Fruit fly (Drosophila melanogaster) whole organism, embryonic: ENCODE measurements around the gene CG31882.
A peak's percentile ranks its signal among the peaks of the same experiment; 100 is the strongest.

Experiments used
- Ada2b ChIP-seq: fragments of 200-800 bp; sonication (Bioruptor generic); IDR thresholded peaks from 2 replicates; pipeline ENCODE4 v1.3.6; 2022; ENCODE audit warnings: missing biosample characterization, missing genetic modification characterization
- Aef1 ChIP-seq: fragments of 200-800 bp; sonication (Bioruptor generic); IDR thresholded peaks from 3 replicates; pipeline ENCODE4 v1.3.6; 2022; ENCODE audit warnings: missing biosample characterization, missing genetic modification characterization
- Bdp1 ChIP-seq: fragments of 200-800 bp; sonication (Bioruptor generic); optimal IDR thresholded peaks from 3 replicates; lab custom pipeline; 2016; ENCODE audit warnings: missing biosample characterization, missing genetic modification characterization
- CG10209 ChIP-seq: fragments of 200-800 bp; sonication (Bioruptor generic); optimal IDR thresholded peaks from 3 replicates; lab custom pipeline; 2017; ENCODE audit warnings: missing biosample characterization, mild to moderate bottlenecking, missing genetic modification characterization, missing genetic modification reagents
- CG10462 ChIP-seq: fragments of 200-800 bp; sonication (Bioruptor generic); optimal IDR thresholded peaks from 2 replicates; lab custom pipeline; 2016; ENCODE audit warnings: missing biosample characterization, missing genetic modification characterization
- CG11398 ChIP-seq: fragments of 200-800 bp; sonication (Bioruptor generic); optimal IDR thresholded peaks from 2 replicates; lab custom pipeline; 2016; ENCODE audit warnings: missing biosample characterization, missing genetic modification characterization
- CG11504 ChIP-seq: fragments of 200-800 bp; sonication (Bioruptor generic); optimal IDR thresholded peaks from 3 replicates; lab custom pipeline; 2019; ENCODE audit warnings: missing biosample characterization, mild to moderate bottlenecking, missing genetic modification characterization, moderate library complexity
- CG12942 ChIP-seq: fragments of 200-800 bp; sonication (Bioruptor generic); optimal IDR thresholded peaks from 3 replicates; lab custom pipeline; 2016; ENCODE audit warnings: missing biosample characterization, missing genetic modification characterization
- CG14860 ChIP-seq: fragments of 200-800 bp; sonication (Bioruptor generic); IDR thresholded peaks from 3 replicates; pipeline ENCODE4 v1.3.6; 2022; ENCODE audit warnings: missing biosample characterization, missing genetic modification characterization; ENCODE audit not compliant: partially characterized antibody
- CG16813 ChIP-seq: fragments of 200-800 bp; sonication (Bioruptor generic); IDR thresholded peaks from 3 replicates; pipeline ENCODE4 v1.3.6; 2022; ENCODE audit warnings: missing biosample characterization, missing genetic modification characterization; ENCODE audit not compliant: partially characterized antibody
- CG16815 ChIP-seq: fragments of 200-800 bp; sonication (Bioruptor generic); optimal IDR thresholded peaks from 3 replicates; lab custom pipeline; 2017; ENCODE audit warnings: missing biosample characterization, mild to moderate bottlenecking, missing genetic modification characterization
- CG2116 ChIP-seq: fragments of 200-800 bp; sonication (Bioruptor generic); optimal IDR thresholded peaks from 3 replicates; lab custom pipeline; 2018; ENCODE audit warnings: missing biosample characterization, mild to moderate bottlenecking, missing genetic modification characterization
- CG30020 ChIP-seq: fragments of 200-800 bp; optimal IDR thresholded peaks from 2 replicates; lab custom pipeline; 2019; ENCODE audit warnings: missing biosample characterization, mild to moderate bottlenecking, missing genetic modification characterization, moderate library complexity
- CG31388 ChIP-seq: fragments of 200-800 bp; sonication (Bioruptor generic); optimal IDR thresholded peaks from 2 replicates; lab custom pipeline; 2016; ENCODE audit warnings: missing biosample characterization, missing genetic modification characterization
- CG32767 ChIP-seq: fragments of 200-800 bp; sonication (Bioruptor generic); IDR thresholded peaks from 2 replicates; pipeline ENCODE4 v1.3.6; 2022; ENCODE audit warnings: missing biosample characterization, missing genetic modification characterization
- CG4282 ChIP-seq: fragments of 200-800 bp; sonication (Bioruptor generic); optimal IDR thresholded peaks from 2 replicates; lab custom pipeline; 2016; ENCODE audit warnings: missing biosample characterization, missing genetic modification characterization
- CG4328 ChIP-seq: fragments of 200-800 bp; sonication (Bioruptor generic); optimal IDR thresholded peaks from 3 replicates; lab custom pipeline; 2017; ENCODE audit warnings: missing biosample characterization, missing genetic modification reagents, missing genetic modification characterization
- CG6175 ChIP-seq: fragments of 200-800 bp; sonication (Bioruptor generic); IDR thresholded peaks from 3 replicates; pipeline ENCODE4 v1.3.6; 2022; ENCODE audit warnings: missing biosample characterization, missing genetic modification characterization
- CG6272 ChIP-seq: fragments of 200-800 bp; sonication (Bioruptor generic); IDR thresholded peaks from 2 replicates; pipeline ENCODE4 v1.3.6; 2022; ENCODE audit warnings: missing biosample characterization, missing genetic modification characterization
- CG6813 ChIP-seq: fragments of 200-800 bp; sonication (Bioruptor generic); optimal IDR thresholded peaks from 2 replicates; lab custom pipeline; 2017; ENCODE audit warnings: missing biosample characterization, missing genetic modification characterization, mild to moderate bottlenecking, moderate library complexity, missing genetic modification reagents
- CG6854 ChIP-seq: fragments of 200-800 bp; sonication (Bioruptor generic); optimal IDR thresholded peaks from 3 replicates; lab custom pipeline; 2017; ENCODE audit warnings: missing biosample characterization, mild to moderate bottlenecking, missing genetic modification characterization
- CG7963 ChIP-seq: fragments of 200-800 bp; sonication (Bioruptor generic); IDR thresholded peaks from 3 replicates; pipeline ENCODE4 v1.3.6; 2022; ENCODE audit warnings: missing biosample characterization, missing genetic modification characterization; ENCODE audit not compliant: partially characterized antibody
- CG8089 ChIP-seq: fragments of 200-800 bp; sonication (Bioruptor generic); optimal IDR thresholded peaks from 3 replicates; lab custom pipeline; 2016; ENCODE audit warnings: missing biosample characterization, missing genetic modification characterization
- CG8281 ChIP-seq: fragments of 200-800 bp; sonication (Bioruptor generic); optimal IDR thresholded peaks from 2 replicates; lab custom pipeline; 2018; ENCODE audit warnings: missing biosample characterization, mild to moderate bottlenecking, missing genetic modification characterization, moderate library complexity
- CG9215 ChIP-seq: fragments of 200-800 bp; sonication (Bioruptor generic); IDR thresholded peaks from 2 replicates; pipeline ENCODE4 v1.3.6; 2022; ENCODE audit warnings: missing biosample characterization, missing genetic modification characterization
- Drgx ChIP-seq: fragments of 200-800 bp; sonication (Bioruptor generic); IDR thresholded peaks from 2 replicates; pipeline ENCODE4 v1.3.6; 2022; ENCODE audit warnings: missing biosample characterization, missing genetic modification characterization
- E2f1 ChIP-seq: fragments of 200-800 bp; sonication (Bioruptor generic); IDR thresholded peaks from 2 replicates; pipeline ENCODE4 v1.3.6; 2022; ENCODE audit warnings: missing biosample characterization, missing genetic modification characterization
- Eip74EF ChIP-seq, 2 experiments: fragments of 200-800 bp in 1 of 2; fragments of >200 bp in 1 of 2; sonication (Bioruptor generic) in 1 of 2; optimal IDR thresholded peaks; 2 replicates each; lab custom pipeline; 2017 to 2019; ENCODE audit warnings: missing biosample characterization in 2 of 2, missing genetic modification characterization in 2 of 2, mild to moderate bottlenecking in 1 of 2, moderate library complexity in 1 of 2
- HLH3B ChIP-seq: fragments of 200-800 bp; sonication (Bioruptor generic); IDR thresholded peaks from 2 replicates; pipeline ENCODE4 v1.3.6; 2022; ENCODE audit warnings: missing biosample characterization, missing genetic modification characterization
- Hr39 ChIP-seq: fragments of >200 bp; optimal IDR thresholded peaks from 2 replicates; lab custom pipeline; 2017
- MTF-1 ChIP-seq: fragments of 200-800 bp; sonication (Bioruptor generic); optimal IDR thresholded peaks from 2 replicates; lab custom pipeline; 2018; ENCODE audit warnings: missing biosample characterization, mild to moderate bottlenecking, missing genetic modification characterization, borderline replicate concordance
- Max ChIP-seq: fragments of 200-800 bp; sonication (Bioruptor generic); optimal IDR thresholded peaks from 2 replicates; lab custom pipeline; 2016; ENCODE audit warnings: missing biosample characterization, mild to moderate bottlenecking, missing genetic modification characterization
- Nf-YB ChIP-seq: fragments of 200-800 bp; sonication (Bioruptor generic); optimal IDR thresholded peaks from 3 replicates; lab custom pipeline; 2019; ENCODE audit warnings: missing biosample characterization, mild to moderate bottlenecking, missing genetic modification characterization, moderate library complexity
- Optix ChIP-seq: fragments of 200-800 bp; sonication (Bioruptor generic); IDR thresholded peaks from 3 replicates; pipeline ENCODE4 v1.3.6; 2022; ENCODE audit warnings: missing biosample characterization, missing genetic modification characterization
- PHDP ChIP-seq: fragments of 200-800 bp; sonication (Bioruptor generic); optimal IDR thresholded peaks from 3 replicates; lab custom pipeline; 2018; ENCODE audit warnings: missing biosample characterization, mild to moderate bottlenecking, missing genetic modification characterization, moderate library complexity
- Sin3A ChIP-seq: fragments of >200 bp; optimal IDR thresholded peaks from 2 replicates; lab custom pipeline; 2018
- Stat92E ChIP-seq, 3 experiments: fragments of >200 bp in 2 of 3; fragments of 200-800 bp in 1 of 3; sonication (Bioruptor generic) in 1 of 3; optimal IDR thresholded peaks; 2 replicates each; lab custom pipeline; 2017 to 2019; ENCODE audit warnings: missing biosample characterization in 3 of 3, missing genetic modification characterization in 3 of 3, mild to moderate bottlenecking in 1 of 3, moderate library complexity in 1 of 3
- Xbp1 ChIP-seq: fragments of 200-800 bp; sonication (Bioruptor generic); optimal IDR thresholded peaks from 3 replicates; lab custom pipeline; 2016; ENCODE audit warnings: missing biosample characterization, mild to moderate bottlenecking, missing genetic modification characterization
- bsh ChIP-seq, 2 experiments: fragments of 200-800 bp; sonication (Bioruptor generic); optimal IDR thresholded peaks; 2 replicates each; lab custom pipeline; 2017 to 2018; ENCODE audit warnings: mild to moderate bottlenecking in 2 of 2, missing biosample characterization in 2 of 2, missing genetic modification characterization in 2 of 2, moderate library complexity in 1 of 2
- corto ChIP-seq: fragments of 200-800 bp; sonication (Bioruptor generic); optimal IDR thresholded peaks from 2 replicates; lab custom pipeline; 2016; ENCODE audit warnings: missing biosample characterization, mild to moderate bottlenecking, missing genetic modification characterization, moderate library complexity
- crol ChIP-seq: fragments of 200-800 bp; sonication (Bioruptor generic); IDR thresholded peaks from 2 replicates; pipeline ENCODE4 v1.3.6; 2022; ENCODE audit warnings: missing biosample characterization, missing genetic modification characterization
- gro ChIP-seq: fragments of 200-800 bp; sonication (Bioruptor generic); optimal IDR thresholded peaks from 2 replicates; lab custom pipeline; 2016; ENCODE audit warnings: missing biosample characterization, missing genetic modification characterization
- h ChIP-seq: fragments of >200 bp; optimal IDR thresholded peaks from 2 replicates; lab custom pipeline; 2017
- her ChIP-seq: fragments of 200-800 bp; sonication (Bioruptor generic); optimal IDR thresholded peaks from 2 replicates; lab custom pipeline; 2016; ENCODE audit warnings: missing biosample characterization, missing genetic modification characterization
- knrl ChIP-seq: fragments of 200-800 bp; sonication (Bioruptor generic); IDR thresholded peaks from 3 replicates; pipeline ENCODE4 v1.3.6; 2022; ENCODE audit warnings: missing biosample characterization, missing genetic modification characterization; ENCODE audit not compliant: partially characterized antibody
- mirr ChIP-seq: fragments of 200-800 bp; sonication (Bioruptor generic); optimal IDR thresholded peaks from 3 replicates; lab custom pipeline; 2018; ENCODE audit warnings: missing biosample characterization, mild to moderate bottlenecking, missing genetic modification characterization
- otp ChIP-seq: fragments of 200-800 bp; sonication (Bioruptor generic); IDR thresholded peaks from 3 replicates; pipeline ENCODE4, ENCODE4 v1.3.6; 2022; ENCODE audit warnings: missing biosample characterization, missing genetic modification characterization
- run ChIP-seq: fragments of 200-800 bp; sonication (Bioruptor generic); optimal IDR thresholded peaks from 3 replicates; lab custom pipeline; 2018; ENCODE audit warnings: missing biosample characterization, mild to moderate bottlenecking, missing genetic modification characterization
- slou ChIP-seq: fragments of 200-800 bp; sonication (Bioruptor generic); optimal IDR thresholded peaks from 3 replicates; lab custom pipeline; 2016; ENCODE audit warnings: missing biosample characterization, missing genetic modification characterization
- ssp ChIP-seq: fragments of 200-800 bp; sonication (Bioruptor generic); IDR thresholded peaks from 2 replicates; pipeline ENCODE4 v1.3.6; 2022; ENCODE audit warnings: missing biosample characterization, missing genetic modification characterization
- sug ChIP-seq: fragments of 200-800 bp; optimal IDR thresholded peaks from 2 replicates; lab custom pipeline; 2019; ENCODE audit warnings: missing biosample characterization, mild to moderate bottlenecking, missing genetic modification characterization, moderate library complexity

CG31882 gene

DNA sequence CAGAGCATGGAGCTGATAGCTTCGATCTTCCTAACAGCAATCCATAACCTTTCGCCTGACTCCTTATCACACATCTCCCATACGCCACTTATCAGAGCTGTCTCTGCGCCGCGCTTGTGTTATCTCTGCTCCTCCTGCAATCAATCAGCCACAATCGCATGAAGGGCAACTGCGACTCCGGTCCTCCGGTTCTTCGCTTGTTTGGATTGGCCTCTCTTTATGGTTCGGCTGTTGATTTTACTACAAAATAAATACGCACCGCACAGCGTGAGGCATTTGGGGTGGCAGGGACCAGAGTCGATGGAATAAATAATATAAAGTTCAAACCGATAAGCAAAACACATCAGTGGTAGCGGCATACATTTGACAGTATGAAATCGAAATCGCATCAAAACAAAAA, 8.0 kb upstream of the CG31882 start (continued):
- peak; percentile 25 for TF ChIP-seq PHDP
- peak; percentile 52 for TF ChIP-seq Bdp1
- TF ChIP-seq corto (GFP tag; lab: Kevin White, UChicago): no peak
- TF ChIP-seq crol (GFP tag; lab: Robert Waterston, UW): no peak
- TF ChIP-seq CG12942 (GFP tag; lab: Kevin White, UChicago): no peak
- peak; percentile 84 for TF ChIP-seq otp (GFP tag; lab: Robert Waterston, UW)
- TF ChIP-seq CG6272 (GFP tag; lab: Robert Waterston, UW): no peak
- TF ChIP-seq CG6813: peak; percentile 91
- peak; percentile 71 for TF ChIP-seq CG10209
- no peak for TF ChIP-seq run (tag; lab: Kevin White, UChicago)
- no peak; the same call in 1 of the 2 replicates for TF ChIP-seq ssp
- TF ChIP-seq Ada2b (GFP tag; lab: Robert Waterston, UW): no peak
- TF ChIP-seq her: peak; percentile 38
- peak; percentile 42 for TF ChIP-seq Max
- TF ChIP-seq CG30020 (tag; lab: Kevin White, UChicago): no peak
- peak; percentile 12 for TF ChIP-seq CG16815 (GFP tag; lab: Kevin White, UChicago)
- TF ChIP-seq slou (GFP tag; lab: Kevin White, UChicago): no peak
- no peak for TF ChIP-seq Xbp1 (GFP tag; lab: Kevin White, UChicago)
- peak; percentile 66 for TF ChIP-seq CG11398 (GFP tag; lab: Kevin White, UChicago)
- TF ChIP-seq gro (GFP tag; lab: Kevin White, UChicago): no peak
- TF ChIP-seq Sin3A (lab: Kevin White, UChicago): no peak
- TF ChIP-seq Drgx (GFP tag; lab: Robert Waterston, UW): no peak
- peak; percentile 2 for TF ChIP-seq CG31388 (GFP tag; lab: Kevin White, UChicago)
- no peak for TF ChIP-seq h (lab: Kevin White, UChicago)
- TF ChIP-seq CG9215: no peak
- peak; percentile 85 for TF ChIP-seq MTF-1 (GFP tag; lab: Kevin White, UChicago)
- peak; percentile 66; the same call in 1 of the 2 replicates for TF ChIP-seq HLH3B
- peak in 1 of 2 experiments; percentile 54 for TF ChIP-seq bsh (GFP tag; optimal IDR thresholded peaks at IDR 0.05; lab: Kevin White, UChicago)
- TF ChIP-seq mirr: peak; percentile 28
- no peak for TF ChIP-seq CG7963
- peak; percentile 50 for TF ChIP-seq CG8089 (GFP tag; lab: Kevin White, UChicago)
- peak; percentile 62 for TF ChIP-seq CG4328 (GFP tag; lab: Kevin White, UChicago)
- 0 out of 3 replicates have a peak, but pooled peaks have one; percentile 30 for TF ChIP-seq CG6175 (GFP tag; lab: Robert Waterston, UW)
- peak; percentile 23 for TF ChIP-seq sug (tag; lab: Kevin White, UChicago)
- no peak for TF ChIP-seq CG16813 (GFP tag; lab: Robert Waterston, UW)
- TF ChIP-seq Aef1 (GFP tag; lab: Robert Waterston, UW): no peak
- no peak for TF ChIP-seq CG14860 (GFP tag; lab: Robert Waterston, UW)
- peak; percentile 26 for TF ChIP-seq CG2116 (GFP tag; lab: Kevin White, UChicago)
- TF ChIP-seq CG8281: peak; percentile 43
- peak; percentile 25 for TF ChIP-seq CG10462 (GFP tag; lab: Kevin White, UChicago)
- no peak for TF ChIP-seq CG4282 (GFP tag; lab: Kevin White, UChicago)
- peak; percentile 52 for TF ChIP-seq Nf-YB (GFP tag; lab: Kevin White, UChicago)
- no peak for TF ChIP-seq Eip74EF (GFP tag; optimal IDR thresholded peaks at IDR 0.05; lab: Kevin White, UChicago)
- no peak for TF ChIP-seq CG32767
- TF ChIP-seq E2f1 (GFP tag; lab: Robert Waterston, UW): peak; percentile 52; the same call in 1 of the 2 replicates
- no peak for TF ChIP-seq CG11504
- no peak for TF ChIP-seq Hr39 (lab: Kevin White, UChicago)
- no peak for TF ChIP-seq CG6854
- TF ChIP-seq Optix (GFP tag; lab: Robert Waterston, UW): 0 out of 3 replicates have a peak, but pooled peaks have one; percentile 13
- no peak for TF ChIP-seq Stat92E (GFP tag; optimal IDR thresholded peaks at IDR 0.05; lab: Kevin White, UChicago)
- no peak for TF ChIP-seq knrl (GFP tag; lab: Robert Waterston, UW)
